Worm (Caenorhabditis elegans) whole organism, mixed stage, embryonic: Measurements from ENCODE around the gene pgph-2.

Experiments
- M03D4.4 ChIP-seq: sonication (generic microtip); optimal IDR thresholded peaks from 2 replicates; lab custom pipeline; 2017; ENCODE audit warnings: mild to moderate bottlenecking, missing genetic modification characterization, missing compliant biosample characterization
- bed-3 ChIP-seq: fragments of 200-800 bp; sonication (Bioruptor generic); optimal IDR thresholded peaks from 3 replicates; lab custom pipeline; 2018; ENCODE audit warnings: mild to moderate bottlenecking, missing genetic modification characterization, moderate library complexity, missing compliant biosample characterization
- blmp-1 ChIP-seq: fragments of 150-350 bp; optimal IDR thresholded peaks from 2 replicates; lab custom pipeline; 2014; ENCODE audit warnings: missing biosample characterization, missing genetic modification characterization
- ceh-39 ChIP-seq: fragments of 150-350 bp; optimal IDR thresholded peaks from 2 replicates; lab custom pipeline; 2014; ENCODE audit warnings: missing biosample characterization, missing genetic modification characterization
- ceh-43 ChIP-seq: fragments of 200-800 bp; sonication (Bioruptor generic); optimal IDR thresholded peaks from 2 replicates; lab custom pipeline; 2018; ENCODE audit warnings: mild to moderate bottlenecking, missing genetic modification characterization, moderate library complexity, missing compliant biosample characterization
- ceh-83 ChIP-seq: fragments of 200-800 bp; sonication (Bioruptor generic); optimal IDR thresholded peaks from 2 replicates; lab custom pipeline; 2018; ENCODE audit warnings: mild to moderate bottlenecking, missing genetic modification characterization, missing compliant biosample characterization
- ces-1 ChIP-seq: fragments of 150-350 bp; optimal IDR thresholded peaks from 2 replicates; lab custom pipeline; 2014; ENCODE audit warnings: missing biosample characterization, missing genetic modification reagents, missing genetic modification characterization
- cnd-1 ChIP-seq: fragments of 200-800 bp; sonication (Bioruptor generic); optimal IDR thresholded peaks from 2 replicates; lab custom pipeline; 2018; ENCODE audit warnings: mild to moderate bottlenecking, missing genetic modification characterization, missing compliant biosample characterization
- drap-1 ChIP-seq: fragments of 200-800 bp; sonication (Bioruptor generic); optimal IDR thresholded peaks from 3 replicates; lab custom pipeline; 2018; ENCODE audit warnings: mild to moderate bottlenecking, missing genetic modification characterization, missing compliant biosample characterization
- elt-1 ChIP-seq: sonication (generic microtip); optimal IDR thresholded peaks from 2 replicates; lab custom pipeline; 2017; ENCODE audit warnings: missing genetic modification characterization, mild to moderate bottlenecking, missing compliant biosample characterization, antibody characterized with exemption, moderate library complexity, borderline replicate concordance; ENCODE audit not compliant: insufficient read depth
- elt-3 ChIP-seq: fragments of 150-350 bp; optimal IDR thresholded peaks from 2 replicates; lab custom pipeline; 2014; ENCODE audit warnings: missing biosample characterization, missing genetic modification characterization
- flh-1 ChIP-seq: fragments of 200-800 bp; sonication (Bioruptor generic); optimal IDR thresholded peaks from 2 replicates; lab custom pipeline; 2018; ENCODE audit warnings: mild to moderate bottlenecking, missing genetic modification characterization, moderate library complexity, missing compliant biosample characterization
- ham-2 ChIP-seq: fragments of 200-800 bp; sonication (Bioruptor generic); optimal IDR thresholded peaks from 2 replicates; lab custom pipeline; 2018; ENCODE audit warnings: mild to moderate bottlenecking, missing genetic modification characterization, missing compliant biosample characterization
- lin-13 ChIP-seq: fragments of 150-350 bp; optimal IDR thresholded peaks from 2 replicates; lab custom pipeline; 2014; ENCODE audit warnings: missing biosample characterization, missing genetic modification characterization
- lin-32 ChIP-seq: fragments of 200-800 bp; sonication (Bioruptor generic); optimal IDR thresholded peaks from 2 replicates; lab custom pipeline; 2018; ENCODE audit warnings: mild to moderate bottlenecking, missing genetic modification characterization, missing compliant biosample characterization
- lsy-2 ChIP-seq: fragments of 150-350 bp; optimal IDR thresholded peaks from 2 replicates; lab custom pipeline; 2014; ENCODE audit warnings: missing biosample characterization, missing genetic modification characterization
- mab-5 ChIP-seq: fragments of 150-350 bp; optimal IDR thresholded peaks from 2 replicates; lab custom pipeline; 2014; ENCODE audit warnings: missing biosample characterization, missing genetic modification characterization
- mep-1 ChIP-seq: fragments of 150-350 bp; optimal IDR thresholded peaks from 2 replicates; lab custom pipeline; 2017; ENCODE audit warnings: missing biosample characterization, missing genetic modification reagents, missing genetic modification characterization, inconsistent platforms
- mls-2 ChIP-seq: sonication (generic microtip); optimal IDR thresholded peaks from 2 replicates; lab custom pipeline; 2016; ENCODE audit warnings: mild to moderate bottlenecking, missing genetic modification characterization, moderate library complexity, missing compliant biosample characterization
- nhr-2 ChIP-seq: fragments of 150-350 bp; optimal IDR thresholded peaks from 2 replicates; lab custom pipeline; 2014; ENCODE audit warnings: missing biosample characterization, missing genetic modification characterization
- nhr-28 ChIP-seq: fragments of 150-350 bp; optimal IDR thresholded peaks from 2 replicates; lab custom pipeline; 2014; ENCODE audit warnings: missing biosample characterization, missing genetic modification characterization
- nhr-76 ChIP-seq: sonication (generic microtip); optimal IDR thresholded peaks from 2 replicates; lab custom pipeline; 2017; ENCODE audit warnings: missing biosample characterization, missing genetic modification characterization
- pha-4 ChIP-seq: fragments of 150-350 bp; optimal IDR thresholded peaks from 2 replicates; lab custom pipeline; 2018; ENCODE audit warnings: missing biosample characterization, missing genetic modification reagents, missing genetic modification characterization
- sem-2 ChIP-seq: fragments of 200-800 bp; sonication (Bioruptor generic); optimal IDR thresholded peaks from 2 replicates; lab custom pipeline; 2018; ENCODE audit warnings: mild to moderate bottlenecking, missing genetic modification characterization, missing compliant biosample characterization
- snpc-4 ChIP-seq: fragments of 150-350 bp; optimal IDR thresholded peaks from 2 replicates; lab custom pipeline; 2014; ENCODE audit warnings: missing biosample characterization, missing genetic modification characterization
- sptf-1 ChIP-seq: sonication (generic microtip); optimal IDR thresholded peaks from 2 replicates; lab custom pipeline; 2017; ENCODE audit warnings: mild to moderate bottlenecking, missing genetic modification characterization, moderate library complexity, missing compliant biosample characterization
- tbx-8 ChIP-seq: fragments of 200-800 bp; sonication (Bioruptor generic); optimal IDR thresholded peaks from 2 replicates; lab custom pipeline; 2018; ENCODE audit warnings: mild to moderate bottlenecking, missing genetic modification characterization, moderate library complexity, missing compliant biosample characterization
- unc-120 ChIP-seq: sonication (generic microtip); optimal IDR thresholded peaks from 2 replicates; lab custom pipeline; 2017; ENCODE audit warnings: missing genetic modification characterization, missing compliant biosample characterization; ENCODE audit not compliant: poor library complexity, severe bottlenecking
- unc-39 ChIP-seq: fragments of 150-350 bp; optimal IDR thresholded peaks from 2 replicates; lab custom pipeline; 2014; ENCODE audit warnings: missing biosample characterization, missing genetic modification characterization
- unc-62 ChIP-seq: fragments of 150-350 bp; optimal IDR thresholded peaks from 2 replicates; lab custom pipeline; 2014; ENCODE audit warnings: missing biosample characterization, missing genetic modification reagents, missing genetic modification characterization
- zip-8 ChIP-seq: fragments of 150-350 bp; optimal IDR thresholded peaks from 2 replicates; lab custom pipeline; 2014; ENCODE audit warnings: missing biosample characterization, missing genetic modification characterization
- ztf-11 ChIP-seq: fragments of 150-350 bp; optimal IDR thresholded peaks from 2 replicates; lab custom pipeline; 2014; ENCODE audit warnings: missing biosample characterization, missing genetic modification characterization

pgph-2 gene

DNA sequence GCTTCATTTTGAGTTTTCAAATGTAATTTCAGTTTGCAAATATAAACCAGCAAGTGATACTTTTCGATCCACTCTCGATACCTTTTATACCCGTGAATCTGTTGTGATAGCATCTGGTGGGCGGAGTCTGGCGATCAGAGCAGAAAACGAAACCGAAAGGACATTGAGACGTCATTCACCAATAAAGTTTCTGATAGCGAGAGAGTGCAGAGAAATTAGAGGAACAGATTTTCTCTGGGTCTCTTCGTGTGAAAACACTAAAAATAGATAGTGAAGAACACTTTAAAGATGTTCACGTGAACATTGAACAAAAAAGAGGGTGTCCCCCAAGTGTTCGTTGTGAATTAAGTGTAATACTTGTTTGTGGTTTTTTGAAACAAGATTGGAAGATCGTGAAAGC, 1.1 kb upstream of the pgph-2 start, which contains the start of gene pgph-3:
Gene pgph-3 (minus strand): TSS at position 60 of the 400 bp plus-strand sequence.
- TF ChIP-seq drap-1 (GFP tag; lab: Kevin White, UChicago) (no peak), blmp-1 (tag; lab: Kevin White, UChicago) (peak; percentile 46), unc-120 (tag; lab: Kevin White, UChicago) (peak; percentile 40), nhr-2 (tag; lab: Kevin White, UChicago) (no peak)
- TF ChIP-seq, all 35 proteins: peak for 2

DNA sequence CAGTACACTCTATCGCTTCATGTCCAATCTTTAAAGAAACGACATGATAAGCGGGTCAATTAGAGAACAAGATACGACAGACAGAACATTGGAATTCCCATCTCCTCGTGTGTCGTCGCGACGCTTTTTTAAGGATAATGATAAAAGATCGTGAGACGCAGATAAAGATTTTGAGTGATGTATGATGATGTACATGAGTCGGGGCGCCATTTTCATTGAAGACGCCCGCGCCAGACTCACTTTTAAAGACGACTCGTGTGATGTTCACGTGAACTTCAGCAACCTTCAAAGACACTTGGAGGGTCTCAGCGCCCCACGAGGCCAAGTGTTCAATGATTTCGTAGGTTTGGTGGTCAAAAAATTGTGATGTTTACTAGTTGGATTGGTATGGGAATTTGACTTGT, 3.4 kb downstream of the pgph-2 start:
- no peak for TF ChIP-seq M03D4.4
- TF ChIP-seq zip-8 (tag; lab: Kevin White, UChicago) = no peak
- TF ChIP-seq lsy-2 = no peak
- TF ChIP-seq snpc-4 (tag; lab: Kevin White, UChicago) = no peak
- TF ChIP-seq lin-13 (tag; lab: Kevin White, UChicago) = no peak
- no peak for TF ChIP-seq ces-1 (GFP tag; lab: Kevin White, UChicago)
- TF ChIP-seq cnd-1 = no peak
- TF ChIP-seq mep-1 (tag; lab: Kevin White, UChicago) = no peak
- TF ChIP-seq lin-32 (GFP tag; lab: Kevin White, UChicago) = no peak
- no peak for TF ChIP-seq unc-39
- no peak for TF ChIP-seq blmp-1 (tag; lab: Kevin White, UChicago)
- TF ChIP-seq ham-2 (GFP tag; lab: Kevin White, UChicago) = no peak
- no peak for TF ChIP-seq sptf-1

DNA sequence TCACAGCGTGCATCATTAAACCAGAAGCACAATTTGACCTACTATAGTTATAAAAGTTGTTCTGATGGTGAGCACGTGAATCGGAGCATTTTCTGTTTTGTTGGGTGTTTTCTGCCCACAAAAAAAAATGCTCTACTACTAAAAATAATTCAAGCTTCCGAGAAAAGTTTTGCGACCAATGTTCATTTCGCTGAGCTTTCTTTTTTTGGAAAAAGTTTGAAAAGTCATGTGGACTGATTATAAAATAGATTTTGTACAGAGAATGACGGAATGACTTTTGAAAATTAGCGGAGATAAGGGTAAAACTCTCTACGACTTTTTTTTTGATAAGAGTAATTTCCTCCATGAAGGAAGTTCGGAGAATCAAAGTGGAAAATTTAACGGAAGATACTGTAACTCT, 4.6 kb downstream of the pgph-2 start:
- TF ChIP-seq tbx-8 (GFP tag; lab: Kevin White, UChicago) (no peak), mep-1 (tag; lab: Kevin White, UChicago) (no peak), blmp-1 (tag; lab: Kevin White, UChicago) (no peak), pha-4 (tag; lab: Kevin White, UChicago) (no peak), unc-39 (no peak), lin-13 (tag; lab: Kevin White, UChicago) (no peak), mab-5 (tag; lab: Kevin White, UChicago) (no peak), ztf-11 (tag; lab: Kevin White, UChicago) (no peak), snpc-4 (tag; lab: Kevin White, UChicago) (no peak), nhr-2 (tag; lab: Kevin White, UChicago) (no peak), flh-1 (no peak), drap-1 (GFP tag; lab: Kevin White, UChicago) (no peak), mls-2 (tag; lab: Kevin White, UChicago) (no peak), nhr-76 (tag; lab: Kevin White, UChicago) (no peak), ceh-83 (GFP tag; lab: Kevin White, UChicago) (no peak), unc-120 (tag; lab: Kevin White, UChicago) (no peak), cnd-1 (no peak), ceh-39 (no peak), lsy-2 (no peak), nhr-28 (tag; lab: Kevin White, UChicago) (no peak)

DNA sequence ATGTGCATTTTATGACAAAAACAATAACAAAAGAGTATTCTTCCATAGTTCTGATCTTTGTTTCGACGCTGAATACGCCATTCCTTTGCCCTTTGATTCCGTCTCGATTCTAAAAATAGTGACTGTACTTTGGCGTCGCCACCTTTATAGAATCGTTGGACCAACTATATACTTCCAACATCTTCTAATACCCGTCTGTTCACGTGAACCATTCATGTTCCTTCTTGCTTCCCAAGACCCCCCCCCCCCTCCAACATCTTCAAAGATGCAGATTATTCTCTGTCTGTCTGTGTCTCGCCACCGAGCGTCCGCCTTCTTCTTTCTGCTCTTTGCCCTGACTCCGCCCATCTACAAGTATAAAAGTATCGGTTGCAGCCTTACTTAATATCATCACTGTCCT, 5.1 kb downstream of the pgph-2 start:
- TF ChIP-seq unc-39 = no peak
- TF ChIP-seq mls-2 (tag; lab: Kevin White, UChicago) = no peak
- no peak for TF ChIP-seq unc-62 (GFP tag; lab: Kevin White, UChicago)
- TF ChIP-seq flh-1 = no peak
- TF ChIP-seq ceh-83 (GFP tag; lab: Kevin White, UChicago) = no peak
- TF ChIP-seq ceh-39 = no peak
- no peak for TF ChIP-seq cnd-1
- TF ChIP-seq ztf-11 (tag; lab: Kevin White, UChicago) = no peak
- no peak for TF ChIP-seq drap-1 (GFP tag; lab: Kevin White, UChicago)
- TF ChIP-seq lin-13 (tag; lab: Kevin White, UChicago) = no peak
- no peak for TF ChIP-seq blmp-1 (tag; lab: Kevin White, UChicago)
- TF ChIP-seq M03D4.4 = no peak
- TF ChIP-seq mab-5 (tag; lab: Kevin White, UChicago) = no peak
- no peak for TF ChIP-seq lin-32 (GFP tag; lab: Kevin White, UChicago)
- TF ChIP-seq ceh-43 (GFP tag; lab: Kevin White, UChicago) = no peak
- TF ChIP-seq elt-3 = no peak

DNA sequence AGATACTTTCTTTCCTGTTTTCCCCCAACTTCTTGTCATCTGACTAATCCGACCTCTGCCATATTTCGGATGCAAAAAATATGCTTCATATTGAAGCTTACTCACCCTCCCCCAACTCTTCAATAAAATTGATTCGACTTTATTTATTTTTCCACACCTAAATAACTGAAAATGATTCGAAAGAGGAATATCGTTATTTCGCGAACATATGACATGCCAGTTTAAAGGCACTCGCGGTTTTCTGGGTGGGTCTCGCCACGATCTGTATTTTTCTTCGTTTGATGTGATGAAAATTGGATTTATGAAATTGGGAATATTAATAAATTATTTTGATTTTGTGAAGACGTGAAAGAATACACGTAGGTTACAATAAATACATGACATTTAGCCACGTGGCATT, 6.7 kb downstream of the pgph-2 start, which contains the start of gene F44E7.3:
Gene F44E7.3 (plus strand): TSS at position 319 of the 400 bp plus-strand sequence.
- no peak for TF ChIP-seq zip-8 (tag; lab: Kevin White, UChicago)
- no peak for TF ChIP-seq ces-1 (GFP tag; lab: Kevin White, UChicago)
- no peak for TF ChIP-seq sem-2 (GFP tag; lab: Kevin White, UChicago)
- no peak for TF ChIP-seq ceh-83 (GFP tag; lab: Kevin White, UChicago)
- no peak for TF ChIP-seq bed-3 (GFP tag; lab: Kevin White, UChicago)
- no peak for TF ChIP-seq flh-1
- no peak for TF ChIP-seq ceh-39
- no peak for TF ChIP-seq ztf-11 (tag; lab: Kevin White, UChicago)
- TF ChIP-seq sptf-1 = no peak
- no peak for TF ChIP-seq elt-1 (tag; lab: Kevin White, UChicago)
- TF ChIP-seq tbx-8 (GFP tag; lab: Kevin White, UChicago) = no peak
- TF ChIP-seq lin-32 (GFP tag; lab: Kevin White, UChicago) = no peak
